Fruit fly (Drosophila melanogaster) whole organism, embryonic: ENCODE measurements around the gene sdt.

ENCODE experiments used
- Abd-B ChIP-seq: fragments of 200-800 bp; sonication (Bioruptor generic); optimal IDR thresholded peaks from 2 replicates; lab custom pipeline; 2018; ENCODE audit warnings: missing biosample characterization, mild to moderate bottlenecking, missing genetic modification characterization, moderate library complexity
- Aef1 ChIP-seq: fragments of 200-800 bp; sonication (Bioruptor generic); IDR thresholded peaks from 3 replicates; pipeline ENCODE4 v1.3.6; 2022; ENCODE audit warnings: missing biosample characterization, missing genetic modification characterization
- Asciz ChIP-seq: fragments of 200-800 bp; sonication (Bioruptor generic); optimal IDR thresholded peaks from 2 replicates; lab custom pipeline; 2017; ENCODE audit warnings: missing biosample characterization, mild to moderate bottlenecking, missing genetic modification characterization, missing genetic modification reagents
- BtbVII ChIP-seq: fragments of 200-800 bp; sonication (Bioruptor generic); optimal IDR thresholded peaks from 3 replicates; lab custom pipeline; 2017; ENCODE audit warnings: missing biosample characterization, mild to moderate bottlenecking, missing genetic modification characterization
- CG10274 ChIP-seq: fragments of 200-800 bp; sonication (Bioruptor generic); optimal IDR thresholded peaks from 3 replicates; lab custom pipeline; 2017; ENCODE audit warnings: missing biosample characterization, mild to moderate bottlenecking, missing genetic modification characterization
- CG10321 ChIP-seq: fragments of 200-800 bp; sonication (Bioruptor generic); IDR thresholded peaks from 2 replicates; pipeline ENCODE4 v1.3.6; 2022; ENCODE audit warnings: missing biosample characterization, missing genetic modification characterization
- CG17328 ChIP-seq: fragments of 200-800 bp; sonication (Bioruptor generic); IDR thresholded peaks from 2 replicates; pipeline ENCODE4 v1.3.6; 2022; ENCODE audit warnings: missing biosample characterization, missing genetic modification characterization
- CG17361 ChIP-seq: fragments of 200-800 bp; sonication (Bioruptor generic); IDR thresholded peaks from 3 replicates; pipeline ENCODE4 v1.3.6; 2022; ENCODE audit warnings: missing biosample characterization, missing genetic modification characterization
- CG1792 ChIP-seq: fragments of 200-800 bp; sonication (Bioruptor generic); optimal IDR thresholded peaks from 2 replicates; lab custom pipeline; 2016; ENCODE audit warnings: missing biosample characterization, missing genetic modification characterization
- CG2116 ChIP-seq: fragments of 200-800 bp; sonication (Bioruptor generic); optimal IDR thresholded peaks from 3 replicates; lab custom pipeline; 2018; ENCODE audit warnings: missing biosample characterization, mild to moderate bottlenecking, missing genetic modification characterization
- CG2875 ChIP-seq: fragments of 200-800 bp; sonication (Bioruptor generic); optimal IDR thresholded peaks from 2 replicates; lab custom pipeline; 2017; ENCODE audit warnings: missing biosample characterization, mild to moderate bottlenecking, missing genetic modification characterization, missing genetic modification reagents
- CG30020 ChIP-seq: fragments of 200-800 bp; optimal IDR thresholded peaks from 2 replicates; lab custom pipeline; 2019; ENCODE audit warnings: missing biosample characterization, mild to moderate bottlenecking, missing genetic modification characterization, moderate library complexity
- CG30431 ChIP-seq: fragments of 200-800 bp; sonication (Bioruptor generic); optimal IDR thresholded peaks from 2 replicates; lab custom pipeline; 2017; ENCODE audit warnings: missing biosample characterization, missing genetic modification characterization
- CG33557 ChIP-seq: fragments of 200-800 bp; sonication (Bioruptor generic); optimal IDR thresholded peaks from 2 replicates; lab custom pipeline; 2019; ENCODE audit warnings: missing biosample characterization, mild to moderate bottlenecking, missing genetic modification characterization, moderate library complexity
- CG4854 ChIP-seq: fragments of 200-800 bp; sonication (Bioruptor generic); optimal IDR thresholded peaks from 2 replicates; lab custom pipeline; 2016; ENCODE audit warnings: missing biosample characterization, missing genetic modification characterization, inconsistent platforms
- CG5180 ChIP-seq: fragments of 200-800 bp; sonication (Bioruptor generic); optimal IDR thresholded peaks from 3 replicates; lab custom pipeline; 2017; ENCODE audit warnings: missing biosample characterization, missing genetic modification characterization, mild to moderate bottlenecking, moderate library complexity, missing genetic modification reagents
- D ChIP-seq, 2 experiments: fragments of 200-800 bp in 1 of 2; fragments of >200 bp in 1 of 2; sonication (Bioruptor generic) in 1 of 2; optimal IDR thresholded peaks; 2 replicates in 1 of 2; 3 replicates in 1 of 2; lab custom pipeline; 2017; ENCODE audit warnings: mild to moderate bottlenecking in 1 of 2, missing biosample characterization in 1 of 2, missing genetic modification characterization in 1 of 2, missing genetic modification reagents in 1 of 2
- Dip3 ChIP-seq: fragments of 200-800 bp; sonication (Bioruptor generic); optimal IDR thresholded peaks from 3 replicates; lab custom pipeline; 2016; ENCODE audit warnings: missing biosample characterization, missing genetic modification characterization
- Doc2 ChIP-seq: fragments of 200-800 bp; sonication (Bioruptor generic); IDR thresholded peaks from 2 replicates; pipeline ENCODE4 v1.3.6; 2022; ENCODE audit warnings: missing biosample characterization, missing genetic modification characterization
- Dref ChIP-seq: fragments of 200-800 bp; sonication (Bioruptor generic); IDR thresholded peaks from 2 replicates; pipeline ENCODE4 v1.3.6; 2022; ENCODE audit warnings: missing biosample characterization, missing genetic modification characterization
- Ets65A ChIP-seq: fragments of 200-800 bp; sonication (Bioruptor generic); peaks from one replicate; lab custom pipeline; 2016; ENCODE audit warnings: missing biosample characterization, missing genetic modification characterization
- Hand ChIP-seq: fragments of 200-800 bp; sonication (Bioruptor generic); optimal IDR thresholded peaks from 2 replicates; lab custom pipeline; 2017; ENCODE audit warnings: mild to moderate bottlenecking, missing biosample characterization, missing genetic modification reagents, missing genetic modification characterization
- MESR4 ChIP-seq: fragments of 200-800 bp; sonication (Bioruptor generic); optimal IDR thresholded peaks from 2 replicates; lab custom pipeline; 2018; ENCODE audit warnings: missing biosample characterization, mild to moderate bottlenecking, missing genetic modification characterization, moderate library complexity
- Meics ChIP-seq: fragments of 200-800 bp; sonication (Bioruptor generic); optimal IDR thresholded peaks from 2 replicates; lab custom pipeline; 2017; ENCODE audit warnings: missing biosample characterization, mild to moderate bottlenecking, missing genetic modification characterization
- NfI ChIP-seq: fragments of 200-800 bp; sonication (Bioruptor generic); optimal IDR thresholded peaks from 3 replicates; lab custom pipeline; 2018; ENCODE audit warnings: missing biosample characterization, mild to moderate bottlenecking, missing genetic modification characterization, moderate library complexity
- Optix ChIP-seq: fragments of 200-800 bp; sonication (Bioruptor generic); IDR thresholded peaks from 3 replicates; pipeline ENCODE4 v1.3.6; 2022; ENCODE audit warnings: missing biosample characterization, missing genetic modification characterization
- Ssrp ChIP-seq: fragments of 200-800 bp; sonication (Bioruptor generic); optimal IDR thresholded peaks from 2 replicates; lab custom pipeline; 2018; ENCODE audit warnings: missing biosample characterization, mild to moderate bottlenecking, missing genetic modification characterization, moderate library complexity
- Usf ChIP-seq: fragments of 200-800 bp; sonication (Bioruptor generic); optimal IDR thresholded peaks from 2 replicates; lab custom pipeline; 2017; ENCODE audit warnings: missing genotype, missing biosample characterization, missing genetic modification characterization
- ase ChIP-seq: fragments of 200-800 bp; sonication (Bioruptor generic); IDR thresholded peaks from 3 replicates; pipeline ENCODE4 v1.3.6; 2022; ENCODE audit warnings: missing biosample characterization, missing genetic modification characterization
- caup ChIP-seq: fragments of 200-800 bp; sonication (Bioruptor generic); optimal IDR thresholded peaks from 3 replicates; lab custom pipeline; 2017; ENCODE audit warnings: missing biosample characterization, mild to moderate bottlenecking, missing genetic modification characterization, moderate library complexity; ENCODE audit not compliant: severe bottlenecking
- croc ChIP-seq: fragments of 200-800 bp; sonication (Bioruptor generic); conservative IDR thresholded peaks from 3 replicates; pipeline ENCODE4 v1.3.6; 2022; ENCODE audit warnings: missing biosample characterization, missing genetic modification characterization
- emc ChIP-seq: fragments of 200-800 bp; sonication (Bioruptor generic); optimal IDR thresholded peaks from 2 replicates; lab custom pipeline; 2016; ENCODE audit warnings: missing biosample characterization, missing genetic modification characterization
- grau ChIP-seq: fragments of 200-800 bp; optimal IDR thresholded peaks from 3 replicates; lab custom pipeline; 2019; ENCODE audit warnings: missing biosample characterization, mild to moderate bottlenecking, missing genetic modification characterization, moderate library complexity
- hth ChIP-seq: fragments of >200 bp; optimal IDR thresholded peaks from 2 replicates; lab custom pipeline; 2017; ENCODE audit warnings: inconsistent platforms
- lab ChIP-seq: fragments of 200-800 bp; sonication (Bioruptor generic); optimal IDR thresholded peaks from 3 replicates; lab custom pipeline; 2017; ENCODE audit warnings: missing biosample characterization, missing genetic modification characterization, mild to moderate bottlenecking, moderate library complexity, missing genetic modification reagents
- nau ChIP-seq: fragments of 200-800 bp; sonication (Bioruptor generic); optimal IDR thresholded peaks from 3 replicates; lab custom pipeline; 2017; ENCODE audit warnings: missing biosample characterization, mild to moderate bottlenecking, missing genetic modification characterization, missing genetic modification reagents
- nerfin-2 ChIP-seq: fragments of 200-800 bp; sonication (Bioruptor generic); IDR thresholded peaks from 2 replicates; pipeline ENCODE4 v1.3.6; 2022; ENCODE audit warnings: missing biosample characterization, missing genetic modification characterization; ENCODE audit not compliant: partially characterized antibody
- onecut ChIP-seq: fragments of 200-800 bp; sonication (Bioruptor generic); IDR thresholded peaks from 2 replicates; pipeline ENCODE4 v1.3.6; 2022; ENCODE audit warnings: missing biosample characterization, missing genetic modification characterization
- peb ChIP-seq: fragments of 200-800 bp; sonication (Bioruptor generic); IDR thresholded peaks from 2 replicates; pipeline ENCODE4 v1.3.6; 2022; ENCODE audit warnings: missing biosample characterization, missing genetic modification characterization
- prd ChIP-seq, 3 experiments: fragments of >200 bp in 2 of 3; fragments of 200-800 bp in 1 of 3; sonication (Bioruptor generic) in 1 of 3; optimal IDR thresholded peaks in 2 of 3; IDR thresholded peaks in 1 of 3; 2 replicates in 2 of 3; 3 replicates in 1 of 3; pipeline versions ENCODE4 v1.3.6 to Lab custom; 2017 to 2022; ENCODE audit warnings: missing biosample characterization in 1 of 3, missing genetic modification characterization in 1 of 3
- sens-2 ChIP-seq: fragments of 200-800 bp; sonication (Bioruptor generic); IDR thresholded peaks from 2 replicates; pipeline ENCODE4 v1.3.6; 2022; ENCODE audit warnings: missing biosample characterization, missing genetic modification characterization
- shn ChIP-seq: fragments of 200-800 bp; sonication (Bioruptor generic); optimal IDR thresholded peaks from 3 replicates; lab custom pipeline; 2016; ENCODE audit warnings: missing biosample characterization, missing genetic modification characterization
- sima ChIP-seq: fragments of 200-800 bp; sonication (Bioruptor generic); optimal IDR thresholded peaks from 2 replicates; lab custom pipeline; 2016; ENCODE audit warnings: missing biosample characterization, missing genetic modification characterization
- sisA ChIP-seq: fragments of 200-800 bp; sonication (Bioruptor generic); IDR thresholded peaks from 2 replicates; pipeline ENCODE4 v1.3.6; 2022; ENCODE audit warnings: missing biosample characterization, missing genetic modification characterization
- sna ChIP-seq: fragments of 200-800 bp; sonication (Bioruptor generic); IDR thresholded peaks from 2 replicates; pipeline ENCODE4 v1.3.6; 2022; ENCODE audit warnings: missing biosample characterization, missing genetic modification characterization; ENCODE audit not compliant: partially characterized antibody
- tup ChIP-seq: fragments of 200-800 bp; sonication (Bioruptor generic); optimal IDR thresholded peaks from 2 replicates; lab custom pipeline; 2016; ENCODE audit warnings: missing biosample characterization, mild to moderate bottlenecking, missing genetic modification characterization, moderate library complexity
- wek ChIP-seq: fragments of 200-800 bp; sonication (Bioruptor generic); optimal IDR thresholded peaks from 3 replicates; lab custom pipeline; 2018; ENCODE audit warnings: missing biosample characterization, mild to moderate bottlenecking, missing genetic modification characterization, moderate library complexity
- zfh1 ChIP-seq: fragments of 200-800 bp; sonication (Bioruptor generic); IDR thresholded peaks from 3 replicates; pipeline ENCODE4 v1.3.6; 2022; ENCODE audit warnings: missing biosample characterization, missing genetic modification characterization

The sdt gene

DNA sequence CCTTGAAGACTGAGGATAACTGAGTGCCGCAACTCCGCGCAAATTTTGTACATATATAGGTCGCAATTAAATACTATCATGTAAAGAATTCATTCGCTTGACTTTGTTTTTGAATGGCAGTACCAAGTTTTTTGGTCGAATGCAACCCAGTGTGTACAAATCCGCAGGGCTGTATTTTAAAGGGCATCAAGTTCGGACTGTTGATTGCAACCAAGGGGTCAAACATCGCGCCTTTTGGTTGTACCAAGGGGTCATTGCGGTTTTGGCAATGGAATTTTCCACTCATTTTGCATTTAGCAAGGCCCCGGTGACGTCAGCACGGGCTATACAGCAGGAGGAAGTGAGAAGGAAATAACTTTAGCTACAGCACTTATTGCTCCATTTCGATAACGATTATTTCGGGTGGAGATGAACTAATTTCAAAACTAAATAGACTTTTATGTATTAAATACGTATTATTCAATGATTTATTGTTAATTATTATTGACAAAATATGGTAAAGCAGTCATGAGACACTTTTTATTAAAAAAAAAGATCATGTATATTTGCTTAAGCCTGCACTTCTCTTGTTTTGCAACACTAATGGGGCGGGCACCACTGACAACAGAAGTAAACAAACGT, 46.5 kb upstream of the sdt start, which contains the start of gene CG10958 (continued):
- peak; percentile 34 for TF ChIP-seq Ets65A (GFP tag; lab: Kevin White, UChicago)
- no peak for TF ChIP-seq Optix
- peak; percentile 19 for TF ChIP-seq Dip3 (GFP tag; lab: Kevin White, UChicago)
- TF ChIP-seq CG30431 (GFP tag; lab: Kevin White, UChicago): no peak
- no peak for TF ChIP-seq nau
- TF ChIP-seq wek (GFP tag; lab: Kevin White, UChicago): no peak
- no peak for TF ChIP-seq shn (GFP tag; lab: Kevin White, UChicago)
- TF ChIP-seq caup: peak; percentile 56
- TF ChIP-seq prd (optimal IDR thresholded peaks at IDR 0.05; lab: Kevin White, UChicago): no peak
- TF ChIP-seq prd (GFP tag; IDR thresholded peaks at IDR 0.05; lab: Robert Waterston, UW): peak; percentile 73
- TF ChIP-seq zfh1: peak; percentile 66; the same call in 2 of the 3 replicates
- no peak for TF ChIP-seq sima (GFP tag; lab: Kevin White, UChicago)
- TF ChIP-seq peb (GFP tag; lab: Robert Waterston, UW): no peak
- peak; percentile 6 for TF ChIP-seq CG2875 (GFP tag; lab: Kevin White, UChicago)
- TF ChIP-seq Doc2: no peak
- TF ChIP-seq CG17361 (GFP tag; lab: Robert Waterston, UW): peak; percentile 65; the same call in 2 of the 3 replicates
- TF ChIP-seq Aef1 (GFP tag; lab: Robert Waterston, UW): 0 out of 3 replicates have a peak, but pooled peaks have one; percentile 33
- peak; percentile 15 for TF ChIP-seq Ssrp (tag; lab: Kevin White, UChicago)
- TF ChIP-seq CG5180 (GFP tag; lab: Kevin White, UChicago): peak; percentile 34
- no peak for TF ChIP-seq sens-2
- peak; percentile 43 for TF ChIP-seq NfI
- TF ChIP-seq Dref (GFP tag; lab: Robert Waterston, UW): peak; percentile 59
- peak; percentile 20 for TF ChIP-seq tup (GFP tag; lab: Kevin White, UChicago)
- TF ChIP-seq hth (lab: Kevin White, UChicago): no peak
- no peak for TF ChIP-seq CG10274
- TF ChIP-seq CG2116 (GFP tag; lab: Kevin White, UChicago): peak; percentile 99
- peak; percentile 52 for TF ChIP-seq sisA
- TF ChIP-seq CG1792 (GFP tag; lab: Kevin White, UChicago): no peak
- no peak for TF ChIP-seq BtbVII
- TF ChIP-seq Asciz (GFP tag; lab: Kevin White, UChicago): no peak
- peak; percentile 71 for TF ChIP-seq lab (GFP tag; lab: Kevin White, UChicago)
- TF ChIP-seq Abd-B (GFP tag; lab: Kevin White, UChicago): peak; percentile 31
- TF ChIP-seq CG17328 (GFP tag; lab: Robert Waterston, UW): peak; percentile 55; the same call in 1 of the 2 replicates
- no peak for TF ChIP-seq CG10321 (GFP tag; lab: Robert Waterston, UW)
- TF ChIP-seq Usf (GFP tag; lab: Kevin White, UChicago): no peak
- no peak for TF ChIP-seq croc (GFP tag; lab: Robert Waterston, UW)
- TF ChIP-seq Meics (GFP tag; lab: Kevin White, UChicago): peak; percentile 62
- TF ChIP-seq sna: peak; percentile 50; the same call in 1 of the 2 replicates
- TF ChIP-seq CG30020: peak; percentile 11
- no peak for TF ChIP-seq emc
- TF ChIP-seq D (optimal IDR thresholded peaks at IDR 0.05; lab: Kevin White, UChicago): no peak
- TF ChIP-seq D (GFP tag; optimal IDR thresholded peaks at IDR 0.05; lab: Kevin White, UChicago): peak; percentile 16
- peak; percentile 59 for TF ChIP-seq grau
- peak; percentile 8 for TF ChIP-seq CG4854 (GFP tag; lab: Kevin White, UChicago)
- no peak for TF ChIP-seq onecut
- TF ChIP-seq CG33557 (GFP tag; lab: Kevin White, UChicago): peak; percentile 20
- TF ChIP-seq Hand: no peak
- peak; percentile 68 for TF ChIP-seq MESR4 (GFP tag; lab: Kevin White, UChicago)
- 0 out of 3 replicates have a peak, but pooled peaks have one; percentile 32 for TF ChIP-seq ase (GFP tag; lab: Robert Waterston, UW)
- TF ChIP-seq nerfin-2 (GFP tag; lab: Robert Waterston, UW): no peak
